Fruit fly (Drosophila melanogaster) whole organism, wandering third instar larva: ENCODE results near the gene CG43347.

Experiments used
- Abd-B ChIP-seq: fragments of >200 bp; optimal IDR thresholded peaks from 2 replicates; lab custom pipeline; 2017; ENCODE audit warnings: missing biosample characterization, missing genetic modification characterization
- CG32264 ChIP-seq: fragments of 200-800 bp; sonication (Bioruptor generic); optimal IDR thresholded peaks from 2 replicates; lab custom pipeline; 2016; ENCODE audit warnings: missing biosample characterization, missing genetic modification characterization
- CG9705 ChIP-seq: fragments of 200-800 bp; sonication (Bioruptor generic); optimal IDR thresholded peaks from 2 replicates; lab custom pipeline; 2018; ENCODE audit warnings: missing biosample characterization, mild to moderate bottlenecking, missing genetic modification characterization
- CrebA ChIP-seq: fragments of 200-800 bp; sonication (Bioruptor generic); optimal IDR thresholded peaks from 2 replicates; lab custom pipeline; 2016; ENCODE audit warnings: missing biosample characterization, mild to moderate bottlenecking, missing genetic modification characterization, borderline replicate concordance
- Dfd ChIP-seq: fragments of >200 bp; optimal IDR thresholded peaks from 2 replicates; lab custom pipeline; 2017; ENCODE audit warnings: missing biosample characterization, missing genetic modification characterization
- Dif ChIP-seq: fragments of 200-275, 200-300 bp; sonication (Bioruptor generic); optimal IDR thresholded peaks from 2 replicates; lab custom pipeline; 2018; ENCODE audit warnings: missing biosample characterization, missing genetic modification characterization; ENCODE audit not compliant: partially characterized antibody
- HLH106 ChIP-seq: fragments of 200-800 bp; optimal IDR thresholded peaks from 3 replicates; lab custom pipeline; 2019; ENCODE audit warnings: missing biosample characterization, mild to moderate bottlenecking, missing genetic modification characterization, moderate library complexity
- Hnf4 ChIP-seq: fragments of 200-800 bp; sonication (Bioruptor generic); optimal IDR thresholded peaks from 2 replicates; lab custom pipeline; 2016; ENCODE audit warnings: missing biosample characterization, mild to moderate bottlenecking, missing genetic modification characterization
- Hr78 ChIP-seq: fragments of >200 bp; optimal IDR thresholded peaks from 2 replicates; lab custom pipeline; 2017; ENCODE audit warnings: missing biosample characterization, missing genetic modification characterization
- Hr83 ChIP-seq: fragments of 200-300 bp; sonication (Bioruptor generic); optimal IDR thresholded peaks from 2 replicates; lab custom pipeline; 2016; ENCODE audit warnings: missing biosample characterization, mild to moderate bottlenecking, missing genetic modification characterization, moderate library complexity; ENCODE audit not compliant: poor library complexity, severe bottlenecking
- Mio ChIP-seq: sonication (Bioruptor generic); optimal IDR thresholded peaks from 2 replicates; lab custom pipeline; 2016; ENCODE audit warnings: missing biosample characterization, missing genetic modification characterization
- Myc ChIP-seq: fragments of >200 bp; optimal IDR thresholded peaks from 2 replicates; lab custom pipeline; 2017
- OdsH ChIP-seq: fragments of 200-800 bp; sonication (Bioruptor generic); optimal IDR thresholded peaks from 2 replicates; lab custom pipeline; 2016; ENCODE audit warnings: missing biosample characterization, mild to moderate bottlenecking, missing genetic modification characterization
- Rel ChIP-seq, 2 experiments: fragments of 200-800 bp; sonication (Bioruptor generic) in 1 of 2; optimal IDR thresholded peaks; 2 replicates in 1 of 2; 3 replicates in 1 of 2; lab custom pipeline; 2016 to 2019; ENCODE audit warnings: mild to moderate bottlenecking in 2 of 2, missing biosample characterization in 2 of 2, missing genetic modification characterization in 2 of 2, moderate library complexity in 1 of 2
- Sp1 ChIP-seq: fragments of 200-800 bp; sonication (Bioruptor generic); optimal IDR thresholded peaks from 3 replicates; lab custom pipeline; 2019; ENCODE audit warnings: missing biosample characterization, mild to moderate bottlenecking, missing genetic modification characterization, moderate library complexity
- Vsx2 ChIP-seq: fragments of 200-300, 225-300 bp; sonication (Bioruptor generic); optimal IDR thresholded peaks from 2 replicates; lab custom pipeline; 2018; ENCODE audit warnings: missing biosample characterization, missing genetic modification characterization; ENCODE audit not compliant: partially characterized antibody
- dmrt93B ChIP-seq: fragments of 200-800 bp; sonication (Bioruptor generic); optimal IDR thresholded peaks from 2 replicates; lab custom pipeline; 2018; ENCODE audit warnings: missing biosample characterization, mild to moderate bottlenecking, missing genetic modification characterization
- dsf ChIP-seq: sonication (Bioruptor generic); optimal IDR thresholded peaks from 2 replicates; lab custom pipeline; 2016; ENCODE audit warnings: missing biosample characterization, missing genetic modification characterization, borderline replicate concordance
- ey ChIP-seq: fragments of 200-800 bp; sonication (Bioruptor generic); optimal IDR thresholded peaks from 2 replicates; lab custom pipeline; 2016; ENCODE audit warnings: missing biosample characterization, missing genetic modification characterization
- foxo ChIP-seq, 2 experiments: fragments of 200-800 bp; sonication (Bioruptor generic); optimal IDR thresholded peaks; 2 replicates in 1 of 2; 3 replicates in 1 of 2; lab custom pipeline; 2016 to 2017; ENCODE audit warnings: missing biosample characterization in 2 of 2, missing genetic modification characterization in 2 of 2
- fru ChIP-seq: fragments of 200-800 bp; sonication (Bioruptor generic); optimal IDR thresholded peaks from 3 replicates; lab custom pipeline; 2016; ENCODE audit warnings: missing biosample characterization, mild to moderate bottlenecking, missing genetic modification characterization
- h ChIP-seq: fragments of 200-800 bp; sonication (Bioruptor generic); optimal IDR thresholded peaks from 3 replicates; lab custom pipeline; 2016; ENCODE audit warnings: missing biosample characterization, mild to moderate bottlenecking, missing genetic modification characterization
- jim ChIP-seq: fragments of 175-275, 200-325 bp; sonication (Bioruptor generic); optimal IDR thresholded peaks from 2 replicates; lab custom pipeline; 2016; ENCODE audit warnings: missing biosample characterization, mild to moderate bottlenecking, missing genetic modification characterization
- lola ChIP-seq: fragments of >200 bp; optimal IDR thresholded peaks from 2 replicates; lab custom pipeline; 2017; ENCODE audit warnings: missing biosample characterization, missing genetic modification characterization
- pan ChIP-seq: fragments of >200 bp; optimal IDR thresholded peaks from 2 replicates; lab custom pipeline; 2017
- psq ChIP-seq: fragments of 200-800 bp; sonication (Bioruptor generic); optimal IDR thresholded peaks from 3 replicates; lab custom pipeline; 2017; ENCODE audit warnings: missing biosample characterization, mild to moderate bottlenecking, missing genetic modification characterization, moderate library complexity
- rgr ChIP-seq: fragments of 200-800 bp; sonication (Bioruptor generic); optimal IDR thresholded peaks from 3 replicates; lab custom pipeline; 2016; ENCODE audit warnings: missing biosample characterization, mild to moderate bottlenecking, missing genetic modification characterization
- sv ChIP-seq: fragments of 200-800 bp; sonication (Bioruptor generic); optimal IDR thresholded peaks from 3 replicates; lab custom pipeline; 2016; ENCODE audit warnings: missing biosample characterization, missing genetic modification characterization
- usp ChIP-seq: fragments of >200 bp; optimal IDR thresholded peaks from 2 replicates; lab custom pipeline; 2017; ENCODE audit warnings: missing biosample characterization, missing genetic modification characterization
- woc ChIP-seq: sonication (Bioruptor generic); optimal IDR thresholded peaks from 2 replicates; lab custom pipeline; 2016; ENCODE audit warnings: missing biosample characterization, mild to moderate bottlenecking, missing genetic modification characterization

The CG43347 gene

DNA sequence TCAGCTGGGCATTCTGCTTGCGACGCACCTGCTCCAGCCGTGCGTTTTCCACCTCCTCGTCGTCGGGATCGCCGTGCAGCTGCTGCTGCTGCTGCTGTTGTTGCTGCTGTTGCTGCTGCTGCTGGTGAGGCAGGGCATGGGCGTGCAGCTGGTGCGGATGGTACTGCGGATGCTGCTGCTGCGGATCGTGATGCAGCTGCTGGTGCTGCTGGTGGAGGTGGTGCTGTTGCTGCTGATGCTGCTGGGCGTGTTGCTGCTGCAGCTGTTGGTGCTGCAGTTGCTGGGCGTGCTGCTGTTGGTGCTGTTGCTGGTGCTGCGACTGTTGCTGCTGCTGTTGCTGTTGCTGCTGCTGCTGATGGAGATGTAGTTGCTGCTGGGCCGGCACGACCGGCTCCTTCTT lies 12.4 kb downstream of the CG43347 start:
- TF ChIP-seq OdsH (GFP tag; lab: Kevin White, UChicago) = no peak
- no peak for TF ChIP-seq Mio (GFP tag; lab: Kevin White, UChicago)
- TF ChIP-seq dmrt93B = no peak
- no peak for TF ChIP-seq woc (GFP tag; lab: Kevin White, UChicago)
- peak; percentile 93 for TF ChIP-seq Dfd
- no peak for TF ChIP-seq usp

DNA sequence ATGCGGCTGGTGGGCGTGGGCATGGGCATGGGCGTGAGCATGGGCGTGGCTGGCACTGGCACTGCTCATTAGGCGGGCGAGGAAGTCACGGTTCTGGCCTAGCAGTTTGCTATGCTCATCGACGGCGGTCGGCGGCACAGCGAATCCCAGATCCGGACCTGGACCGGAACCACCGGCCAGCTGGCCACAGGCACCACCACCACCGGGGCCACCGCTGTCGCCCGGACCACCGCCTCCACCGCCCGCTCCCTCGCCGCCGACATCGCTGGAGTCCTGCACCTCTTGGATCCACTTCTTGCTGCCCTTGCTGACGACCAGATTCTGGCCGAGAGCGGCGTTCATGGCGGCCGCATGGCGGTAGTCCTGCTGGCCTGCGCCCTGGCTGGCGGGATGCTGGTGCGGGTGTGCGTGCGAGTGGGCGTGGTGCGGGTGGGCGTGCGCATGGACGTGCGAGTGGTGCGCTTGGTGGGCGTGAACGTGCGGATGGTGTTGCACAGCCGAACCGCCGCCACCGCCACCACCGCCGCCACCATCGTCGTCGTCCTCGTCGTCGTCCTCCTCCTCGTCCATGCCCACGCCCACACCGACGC lies 13.0 kb downstream of the CG43347 start:
- TF ChIP-seq fru (no peak), jim (no peak), Dfd (peak; percentile 95), pan (peak; percentile 24)

- TF ChIP-seq lola (GFP tag; lab: Kevin White, UChicago) (no peak), dmrt93B (peak; percentile 0)
These were observed 17.8 kb downstream of the CG43347 start, which contains the start of gene CG1628 for dm6 chrX:10602057-10602764. Gene CG1628, minus strand, starts transcription at chrX:10602714.

DNA sequence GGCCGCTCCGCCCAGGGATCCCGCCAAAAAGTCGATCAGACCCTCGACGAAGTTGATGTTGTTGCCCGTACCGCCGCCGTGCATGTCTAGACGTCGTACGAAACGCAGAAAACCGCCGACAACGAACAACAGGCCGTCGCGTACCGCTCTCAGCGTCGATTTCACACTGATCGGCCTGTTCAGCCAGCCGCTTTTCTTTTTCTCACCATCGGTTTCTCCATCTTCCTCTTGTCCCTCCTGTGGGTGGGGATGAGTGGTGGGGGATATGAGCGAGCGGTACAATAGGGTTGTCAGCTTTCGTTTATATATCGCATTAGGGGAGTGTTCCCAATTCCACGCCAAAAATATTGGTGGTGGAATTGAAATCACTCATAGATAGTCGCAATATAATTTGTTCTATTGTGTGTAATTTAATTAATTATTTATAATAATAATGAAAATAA lies 18.5 kb downstream of the CG43347 start:
- TF ChIP-seq foxo (GFP tag; optimal IDR thresholded peaks at IDR 0.05; lab: Kevin White, UChicago) = peak in 1 of 2 experiments; percentile 32
- TF ChIP-seq psq (GFP tag; lab: Kevin White, UChicago) = peak; percentile 28
- TF ChIP-seq rgr = peak; percentile 44
- no peak for TF ChIP-seq Vsx2 (GFP tag; lab: Kevin White, UChicago)
- no peak for TF ChIP-seq jim
- peak; percentile 43 for TF ChIP-seq HLH106

DNA sequence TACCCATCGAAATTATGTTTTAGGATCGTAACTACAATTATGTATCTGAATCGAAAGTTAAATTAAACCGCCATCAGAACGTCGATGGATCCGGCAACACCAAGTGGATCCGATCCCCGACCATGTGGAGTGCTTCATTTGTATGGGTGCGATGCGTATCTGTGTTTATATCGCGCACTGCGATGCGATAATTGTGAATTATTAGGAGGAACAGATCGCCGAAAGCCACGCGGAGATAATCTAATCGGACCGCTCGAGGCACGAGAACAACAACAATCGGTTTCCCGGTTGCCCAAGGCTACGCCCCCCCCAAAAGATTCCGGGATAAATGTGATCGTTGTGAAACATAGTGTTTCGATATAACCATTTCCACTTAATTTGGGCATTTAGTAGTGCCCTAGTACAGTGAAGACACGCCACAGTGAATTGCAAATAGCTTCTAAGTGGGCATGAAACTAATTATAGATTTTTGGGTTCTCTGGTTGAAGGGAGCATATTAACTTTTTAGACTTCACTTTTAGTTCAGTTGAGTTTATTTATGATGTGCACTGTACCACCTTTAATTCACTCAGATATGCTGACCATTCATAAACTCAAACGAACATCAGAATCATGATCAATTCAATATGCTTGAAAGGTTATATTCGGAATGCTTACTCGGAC lies 19.6 kb downstream of the CG43347 start:
- TF ChIP-seq Mio (GFP tag; lab: Kevin White, UChicago) (no peak), dsf (GFP tag; lab: Kevin White, UChicago) (no peak), Hr83 (GFP tag; lab: Kevin White, UChicago) (no peak), psq (GFP tag; lab: Kevin White, UChicago) (no peak), ey (GFP tag; lab: Kevin White, UChicago) (peak; percentile 31), OdsH (GFP tag; lab: Kevin White, UChicago) (no peak), sv (GFP tag; lab: Kevin White, UChicago) (peak; percentile 11), Myc (no peak)

DNA sequence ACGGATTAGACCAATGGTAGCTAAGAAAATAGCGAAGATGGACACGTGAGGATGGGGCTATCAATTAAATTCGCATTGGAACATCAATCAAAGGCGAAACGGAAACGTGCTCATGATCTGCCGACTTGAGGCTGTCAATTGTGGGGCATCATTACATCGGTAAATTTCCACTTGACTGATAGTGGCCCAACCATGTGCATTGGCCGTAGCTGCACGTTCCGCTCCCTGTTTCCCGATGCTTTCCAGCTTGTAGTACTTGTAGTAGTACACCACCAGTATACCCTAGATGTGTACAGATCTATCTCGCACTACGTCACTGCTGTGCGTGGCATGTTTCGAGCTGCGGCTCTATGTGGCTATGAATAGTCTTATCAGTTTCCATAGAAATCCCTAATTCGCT lies 20.7 kb downstream of the CG43347 start:
- TF ChIP-seq Mio (GFP tag; lab: Kevin White, UChicago) (no peak), psq (GFP tag; lab: Kevin White, UChicago) (no peak), lola (GFP tag; lab: Kevin White, UChicago) (no peak), Sp1 (no peak), foxo (GFP tag; optimal IDR thresholded peaks at IDR 0.05; lab: Kevin White, UChicago) (no peak), CG32264 (GFP tag; lab: Kevin White, UChicago) (no peak), Abd-B (no peak)

DNA sequence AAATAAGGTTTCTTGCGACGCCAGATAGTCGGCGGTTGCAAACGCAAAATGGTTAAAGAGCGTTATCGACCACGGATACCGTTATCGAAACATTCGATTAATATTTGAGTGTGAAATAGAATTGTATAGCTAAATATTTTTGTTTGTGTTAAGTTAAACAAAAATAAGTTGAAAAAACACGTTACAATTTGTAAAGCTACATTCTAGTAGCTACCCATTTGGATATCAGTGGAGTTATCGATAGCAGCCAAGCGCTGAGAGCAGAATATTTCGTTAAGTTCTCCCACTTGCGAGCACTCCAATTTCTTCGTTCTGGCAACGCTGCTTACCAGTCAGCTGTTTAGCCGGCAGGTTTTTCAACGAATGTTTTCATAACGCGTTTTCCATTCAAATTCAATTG lies 24.2 kb downstream of the CG43347 start, which contains the start of the genes Hmr and CG2124:
Gene Hmr, minus strand, starts transcription at position 43 of the 400 bp plus-strand sequence.
Gene CG2124, plus strand, starts transcription at position 310 of the 400 bp plus-strand sequence.
- TF ChIP-seq foxo (GFP tag; optimal IDR thresholded peaks at IDR 0.05; lab: Kevin White, UChicago) (no peak), h (GFP tag; lab: Kevin White, UChicago) (no peak), ey (GFP tag; lab: Kevin White, UChicago) (no peak), Vsx2 (GFP tag; lab: Kevin White, UChicago) (no peak), OdsH (GFP tag; lab: Kevin White, UChicago) (no peak), psq (GFP tag; lab: Kevin White, UChicago) (no peak), Hr83 (GFP tag; lab: Kevin White, UChicago) (no peak), CG9705 (GFP tag; lab: Kevin White, UChicago) (no peak), HLH106 (no peak), rgr (no peak), Rel (GFP tag; optimal IDR thresholded peaks at IDR 0.05; lab: Kevin White, UChicago) (no peak), Rel (tag; optimal IDR thresholded peaks at IDR 0.05; lab: Kevin White, UChicago) (no peak), Hnf4 (no peak), Mio (GFP tag; lab: Kevin White, UChicago) (no peak), Hr78 (no peak), Dfd (no peak), Abd-B (no peak), CrebA (GFP tag; lab: Kevin White, UChicago) (no peak), Dif (no peak)
